Fruit fly (Drosophila melanogaster): ENCODE data around the gene CG8607.
A peak's percentile ranks its signal among the peaks of the same experiment; 100 is the strongest.

Gene CG8607

DNA sequence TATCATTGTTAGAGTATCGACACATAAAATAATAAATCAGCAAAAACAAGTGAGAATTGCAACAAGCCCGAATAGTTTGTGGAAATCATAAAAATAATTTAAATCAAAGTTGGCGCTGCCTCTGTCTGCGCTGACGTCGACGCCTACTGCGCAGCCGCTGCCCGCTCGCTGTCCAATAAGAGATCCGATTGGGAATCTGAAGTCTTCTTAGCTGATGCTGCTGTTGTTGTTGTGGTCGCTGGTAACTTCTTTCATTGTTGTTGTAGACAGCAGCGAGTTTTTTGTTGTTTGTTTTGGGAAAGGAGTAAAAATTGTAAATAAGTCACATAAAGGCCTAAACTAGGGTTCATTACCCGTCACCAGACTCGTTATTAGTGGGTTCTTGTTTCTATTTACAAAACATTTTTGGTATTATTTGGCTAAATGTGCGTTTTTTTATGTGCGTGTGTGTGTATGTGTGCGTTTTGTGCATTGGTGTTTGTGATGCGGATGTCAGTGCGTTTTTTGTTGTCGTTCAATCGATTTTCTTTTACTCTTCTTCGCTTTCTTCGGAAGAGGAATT is 44.9 kb downstream of the CG8607 start (continued):
- peak; percentile 47 for TF ChIP-seq Nf-YC (tag; optimal IDR thresholded peaks at IDR 0.05)
- TF ChIP-seq Adf1 (GFP tag; IDR thresholded peaks at IDR 0.05), result peak; percentile 85
- TF ChIP-seq gce (GFP tag; IDR thresholded peaks at IDR 0.05), result no peak
- peak; percentile 14 for TF ChIP-seq CG8924 (tag; optimal IDR thresholded peaks at IDR 0.05)
- no peak for TF ChIP-seq nerfin-2 (GFP tag; IDR thresholded peaks at IDR 0.05; ENCODE audit: partially characterized antibody)
- TF ChIP-seq insv (GFP tag; optimal IDR thresholded peaks at IDR 0.05), result peak; percentile 59 to 96
- no peak for TF ChIP-seq ase (GFP tag; IDR thresholded peaks at IDR 0.05)
- TF ChIP-seq Nf-YB (GFP tag; optimal IDR thresholded peaks at IDR 0.05), result peak; percentile 43
- no peak for TF ChIP-seq Bdp1 (GFP tag; optimal IDR thresholded peaks at IDR 0.05)
- no peak for TF ChIP-seq ERR (GFP tag; optimal IDR thresholded peaks at IDR 0.05)
- no peak for TF ChIP-seq CG13624 (GFP tag; optimal IDR thresholded peaks at IDR 0.05)
- TF ChIP-seq CG6654 (GFP tag; optimal IDR thresholded peaks at IDR 0.05), result no peak
- peak; percentile 35 for TF ChIP-seq pros (GFP tag; optimal IDR thresholded peaks at IDR 0.05)
- no peak for TF ChIP-seq CG14667 (GFP tag; IDR thresholded peaks at IDR 0.05)
- no peak for TF ChIP-seq Ravus (GFP tag; IDR thresholded peaks at IDR 0.05)
- peak; percentile 24 for TF ChIP-seq CG33557 (GFP tag; optimal IDR thresholded peaks at IDR 0.05)
- no peak for TF ChIP-seq CG11085 (GFP tag; IDR thresholded peaks at IDR 0.05)
- 0 out of 3 replicates have a peak, but pooled peaks have one; percentile 14 for TF ChIP-seq CG34422 (GFP tag; IDR thresholded peaks at IDR 0.05)
- TF ChIP-seq CG13424 (tag; optimal IDR thresholded peaks at IDR 0.05), result no peak
- no peak for TF ChIP-seq Tbp (GFP tag; optimal IDR thresholded peaks at IDR 0.05)
- TF ChIP-seq CG9609 (GFP tag; optimal IDR thresholded peaks at IDR 0.05), result no peak
- peak; percentile 3; the same call in 1 of the 2 replicates for TF ChIP-seq aop (GFP tag; IDR thresholded peaks at IDR 0.05)
- no peak for TF ChIP-seq cas (GFP tag; IDR thresholded peaks at IDR 0.05)
- no peak for TF ChIP-seq CG12155 (GFP tag; optimal IDR thresholded peaks at IDR 0.05)
- no peak for TF ChIP-seq CG18011 (GFP tag; optimal IDR thresholded peaks at IDR 0.05)
- TF ChIP-seq cg (GFP tag; optimal IDR thresholded peaks at IDR 0.05), result peak; percentile 69
- no peak for TF ChIP-seq CG3995 (GFP tag; optimal IDR thresholded peaks at IDR 0.05)

DNA sequence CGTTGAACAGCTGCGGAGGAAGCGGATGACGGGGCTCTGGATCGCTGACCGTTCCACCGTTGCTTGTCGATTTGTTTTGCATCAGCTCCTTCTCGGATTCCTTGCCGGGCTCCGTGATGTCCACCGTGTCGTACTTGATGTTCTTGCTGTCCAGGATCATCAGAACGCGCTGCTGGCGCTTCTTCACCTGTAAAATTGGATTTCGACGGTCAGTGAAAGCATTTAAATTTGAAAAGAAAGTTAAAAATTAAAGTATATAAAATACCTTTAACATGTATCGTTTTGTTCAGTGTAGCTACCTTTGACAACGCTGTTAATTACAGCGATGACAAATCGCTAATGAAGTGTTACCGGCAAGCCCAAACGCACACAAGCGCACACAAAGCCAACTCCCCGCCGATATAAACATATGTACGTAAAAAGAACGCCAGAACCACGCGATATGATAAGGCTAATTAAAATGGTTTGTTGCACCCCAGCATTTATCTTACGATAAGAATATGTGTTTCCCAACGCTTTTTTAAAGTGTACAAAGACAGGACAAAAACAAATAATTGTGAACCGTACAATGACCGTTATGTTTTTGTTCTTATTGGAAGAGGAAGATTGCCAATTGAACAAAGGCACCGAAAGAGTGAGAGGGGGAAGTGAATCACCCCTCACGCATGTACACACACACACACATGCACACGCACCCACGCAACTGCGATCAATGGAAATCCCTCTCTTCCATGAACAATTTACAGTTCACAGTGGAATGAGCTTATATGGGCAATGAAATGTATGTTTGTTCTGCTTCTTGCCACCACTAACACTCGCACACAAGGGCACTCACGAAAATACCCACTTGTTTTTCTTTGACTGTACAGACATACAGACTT is 48.2 kb downstream of the CG8607 start:
- TF ChIP-seq Awh (GFP tag; IDR thresholded peaks at IDR 0.05) (no peak), Six4 (GFP tag; optimal IDR thresholded peaks at IDR 0.05) (peak; percentile 1), CG6813 (GFP tag; optimal IDR thresholded peaks at IDR 0.05) (peak; percentile 48), CG9797 (GFP tag; optimal IDR thresholded peaks at IDR 0.05) (no peak), Poxn (GFP tag; IDR thresholded peaks at IDR 0.05) (no peak), Blimp-1 (GFP tag; optimal IDR thresholded peaks at IDR 0.05) (peak; percentile 16), CG4282 (GFP tag; optimal IDR thresholded peaks at IDR 0.05) (no peak), CG12299 (tag; optimal IDR thresholded peaks at IDR 0.05) (no peak), CG4424 (GFP tag; optimal IDR thresholded peaks at IDR 0.05) (peak; percentile 46), ftz-f1 (GFP tag; optimal IDR thresholded peaks at IDR 0.05) (no peak), esg (GFP tag; conservative IDR thresholded peaks at IDR 0.05) (no peak), CG2889 (GFP tag; IDR thresholded peaks at IDR 0.05) (peak; percentile 36; the same call in 1 of the 3 replicates), bbx (GFP tag; IDR thresholded peaks at IDR 0.05; ENCODE audit: partially characterized antibody) (no peak), dysf (GFP tag; IDR thresholded peaks at IDR 0.05) (0 out of 3 replicates have a peak, but pooled peaks have one; percentile 49), al (GFP tag; IDR thresholded peaks at IDR 0.05) (no peak; the same call in 1 of the 2 replicates), CG12942 (GFP tag; optimal IDR thresholded peaks at IDR 0.05) (peak; percentile 26), CG7839 (tag; optimal IDR thresholded peaks at IDR 0.05) (peak; percentile 55), org-1 (GFP tag; optimal IDR thresholded peaks at IDR 0.05) (peak; percentile 19), grn (GFP tag; optimal IDR thresholded peaks at IDR 0.05) (peak; percentile 50), stc (GFP tag; IDR thresholded peaks at IDR 0.05) (0 out of 2 replicates have a peak, but pooled peaks have one; percentile 38), scrt (GFP tag; optimal IDR thresholded peaks at IDR 0.05) (no peak), vnd (GFP tag; IDR thresholded peaks at IDR 0.05; ENCODE audit: partially characterized antibody) (0 out of 3 replicates have a peak, but pooled peaks have one; percentile 28)
